Fruit fly (Drosophila melanogaster) whole organism, embryonic: ENCODE measurements around the gene CG3104.

ENCODE experiments used
- Antp ChIP-seq: fragments of 200-800 bp; sonication (Bioruptor generic); optimal IDR thresholded peaks from 3 replicates; lab custom pipeline; 2016; ENCODE audit warnings: missing biosample characterization, missing genetic modification characterization
- CG10654 ChIP-seq: fragments of 200-800 bp; sonication (Bioruptor generic); optimal IDR thresholded peaks from 2 replicates; lab custom pipeline; 2016; ENCODE audit warnings: missing biosample characterization, missing genetic modification characterization
- CG11695 ChIP-seq: fragments of 200-800 bp; sonication (Bioruptor generic); IDR thresholded peaks from 3 replicates; pipeline ENCODE4 v1.3.6; 2022; ENCODE audit warnings: missing biosample characterization, missing genetic modification characterization
- CG12071 ChIP-seq: fragments of 200-800 bp; sonication (Bioruptor generic); optimal IDR thresholded peaks from 3 replicates; lab custom pipeline; 2018; ENCODE audit warnings: missing biosample characterization, mild to moderate bottlenecking, missing genetic modification characterization
- CG1233 ChIP-seq: fragments of 200-800 bp; sonication (Bioruptor generic); optimal IDR thresholded peaks from 4 replicates; lab custom pipeline; 2018; ENCODE audit warnings: missing biosample characterization, mild to moderate bottlenecking, missing genetic modification characterization
- CG13123 ChIP-seq: fragments of 200-800 bp; sonication (Bioruptor generic); optimal IDR thresholded peaks from 2 replicates; lab custom pipeline; 2016; ENCODE audit warnings: missing biosample characterization, missing genetic modification characterization
- CG13287 ChIP-seq: fragments of 200-800 bp; sonication (Bioruptor generic); IDR thresholded peaks from 2 replicates; pipeline ENCODE4 v1.3.6; 2022; ENCODE audit warnings: missing biosample characterization, missing genetic modification characterization; ENCODE audit not compliant: partially characterized antibody
- CG13624 ChIP-seq: fragments of 200-800 bp; sonication (Bioruptor generic); optimal IDR thresholded peaks from 2 replicates; lab custom pipeline; 2016; ENCODE audit warnings: missing biosample characterization, missing genetic modification characterization
- CG14441 ChIP-seq: fragments of 200-800 bp; sonication (Bioruptor generic); IDR thresholded peaks from 2 replicates; pipeline ENCODE4 v1.3.6; 2022; ENCODE audit warnings: missing biosample characterization, missing genetic modification characterization
- CG1529 ChIP-seq: fragments of 200-800 bp; sonication (Bioruptor generic); optimal IDR thresholded peaks from 3 replicates; lab custom pipeline; 2018; ENCODE audit warnings: missing biosample characterization, missing genetic modification characterization
- CG16863 ChIP-seq: fragments of 200-800 bp; sonication (Bioruptor generic); optimal IDR thresholded peaks from 3 replicates; lab custom pipeline; 2016; ENCODE audit warnings: missing biosample characterization, missing genetic modification characterization
- CG17186 ChIP-seq: fragments of 200-800 bp; sonication (Bioruptor generic); optimal IDR thresholded peaks from 3 replicates; lab custom pipeline; 2017; ENCODE audit warnings: missing biosample characterization, missing genetic modification reagents, missing genetic modification characterization
- CG17802 ChIP-seq: fragments of 200-800 bp; sonication (Bioruptor generic); optimal IDR thresholded peaks from 2 replicates; lab custom pipeline; 2018; ENCODE audit warnings: missing biosample characterization, mild to moderate bottlenecking, missing genetic modification characterization, moderate library complexity
- CG1832 ChIP-seq: fragments of 200-800 bp; sonication (Bioruptor generic); optimal IDR thresholded peaks from 2 replicates; lab custom pipeline; 2017; ENCODE audit warnings: missing biosample characterization, mild to moderate bottlenecking, missing genetic modification characterization, inconsistent platforms
- CG18476 ChIP-seq: fragments of 200-800 bp; sonication (Bioruptor generic); optimal IDR thresholded peaks from 2 replicates; lab custom pipeline; 2016; ENCODE audit warnings: missing biosample characterization, mild to moderate bottlenecking, missing genetic modification characterization
- CG2875 ChIP-seq: fragments of 200-800 bp; sonication (Bioruptor generic); optimal IDR thresholded peaks from 2 replicates; lab custom pipeline; 2017; ENCODE audit warnings: missing biosample characterization, mild to moderate bottlenecking, missing genetic modification characterization, missing genetic modification reagents
- CG2889 ChIP-seq: fragments of 200-800 bp; sonication (Bioruptor generic); IDR thresholded peaks from 3 replicates; pipeline ENCODE4 v1.3.6; 2022; ENCODE audit warnings: missing biosample characterization, missing genetic modification characterization
- CG31224 ChIP-seq: fragments of 200-800 bp; sonication (Bioruptor generic); IDR thresholded peaks from 2 replicates; pipeline ENCODE4 v1.3.6; 2022; ENCODE audit warnings: missing biosample characterization, missing genetic modification characterization
- CG4424 ChIP-seq: fragments of 200-800 bp; sonication (Bioruptor generic); optimal IDR thresholded peaks from 3 replicates; lab custom pipeline; 2016; ENCODE audit warnings: missing biosample characterization, missing genetic modification characterization
- CG4707 ChIP-seq: fragments of 200-800 bp; sonication (Bioruptor generic); optimal IDR thresholded peaks from 2 replicates; lab custom pipeline; 2018; ENCODE audit warnings: missing biosample characterization, mild to moderate bottlenecking, missing genetic modification characterization, moderate library complexity
- CG6175 ChIP-seq: fragments of 200-800 bp; sonication (Bioruptor generic); IDR thresholded peaks from 3 replicates; pipeline ENCODE4 v1.3.6; 2022; ENCODE audit warnings: missing biosample characterization, missing genetic modification characterization
- CG6654 ChIP-seq: fragments of 200-800 bp; sonication (Bioruptor generic); optimal IDR thresholded peaks from 2 replicates; lab custom pipeline; 2017; ENCODE audit warnings: missing biosample characterization, mild to moderate bottlenecking, missing genetic modification characterization
- CG9797 ChIP-seq: fragments of 200-800 bp; sonication (Bioruptor generic); optimal IDR thresholded peaks from 3 replicates; lab custom pipeline; 2018; ENCODE audit warnings: missing biosample characterization, mild to moderate bottlenecking, missing genetic modification characterization
- CG9876 ChIP-seq: fragments of 200-800 bp; sonication (Bioruptor generic); optimal IDR thresholded peaks from 2 replicates; lab custom pipeline; 2016; ENCODE audit warnings: missing biosample characterization, missing genetic modification characterization
- CrebB ChIP-seq: fragments of 200-800 bp; sonication (Bioruptor generic); optimal IDR thresholded peaks from 3 replicates; lab custom pipeline; 2018; ENCODE audit warnings: missing biosample characterization, mild to moderate bottlenecking, missing genetic modification characterization
- Dad ChIP-seq: fragments of 200-800 bp; sonication (Bioruptor generic); optimal IDR thresholded peaks from 3 replicates; lab custom pipeline; 2016; ENCODE audit warnings: missing biosample characterization, missing genetic modification characterization
- HmgZ ChIP-seq: fragments of 200-800 bp; sonication (Bioruptor generic); optimal IDR thresholded peaks from 2 replicates; lab custom pipeline; 2018; ENCODE audit warnings: missing biosample characterization, mild to moderate bottlenecking, missing genetic modification characterization
- Lim3 ChIP-seq: fragments of 200-800 bp; sonication (Bioruptor generic); IDR thresholded peaks from 2 replicates; pipeline ENCODE4 v1.3.6; 2022; ENCODE audit warnings: missing biosample characterization, missing genetic modification characterization
- Myb ChIP-seq: fragments of 200-800 bp; sonication (Bioruptor generic); optimal IDR thresholded peaks from 2 replicates; lab custom pipeline; 2016; ENCODE audit warnings: missing biosample characterization, missing genetic modification characterization
- Nf-YA ChIP-seq: fragments of 200-800 bp; sonication (Bioruptor generic); IDR thresholded peaks from 2 replicates; pipeline ENCODE4 v1.3.6; 2022; ENCODE audit warnings: missing biosample characterization, missing genetic modification characterization
- Nf-YC ChIP-seq: fragments of 200-800 bp; optimal IDR thresholded peaks from 3 replicates; lab custom pipeline; 2019; ENCODE audit warnings: missing biosample characterization, mild to moderate bottlenecking, missing genetic modification characterization, moderate library complexity
- PHDP ChIP-seq: fragments of 200-800 bp; sonication (Bioruptor generic); optimal IDR thresholded peaks from 3 replicates; lab custom pipeline; 2018; ENCODE audit warnings: missing biosample characterization, mild to moderate bottlenecking, missing genetic modification characterization, moderate library complexity
- Poxn ChIP-seq: fragments of 200-800 bp; sonication (Bioruptor generic); IDR thresholded peaks from 2 replicates; pipeline ENCODE4 v1.3.6; 2022; ENCODE audit warnings: missing biosample characterization, missing genetic modification characterization
- Ravus ChIP-seq: fragments of 200-800 bp; sonication (Bioruptor generic); IDR thresholded peaks from 2 replicates; pipeline ENCODE4 v1.3.6; 2022; ENCODE audit warnings: missing biosample characterization, missing genetic modification characterization
- Tbp ChIP-seq: fragments of >200 bp; optimal IDR thresholded peaks from 2 replicates; lab custom pipeline; 2018; ENCODE audit warnings: missing biosample characterization, missing genetic modification characterization
- amos ChIP-seq: fragments of 200-800 bp; sonication (Bioruptor generic); IDR thresholded peaks from 2 replicates; pipeline ENCODE4 v1.3.6; 2022; ENCODE audit warnings: missing biosample characterization, missing genetic modification characterization; ENCODE audit not compliant: partially characterized antibody
- chm ChIP-seq: fragments of 200-800 bp; sonication (Bioruptor generic); IDR thresholded peaks from 2 replicates; pipeline ENCODE4 v1.3.6; 2022; ENCODE audit warnings: missing biosample characterization, missing genetic modification characterization
- dati ChIP-seq: fragments of 200-800 bp; sonication (Bioruptor generic); IDR thresholded peaks from 2 replicates; pipeline ENCODE4 v1.3.6; 2022; ENCODE audit warnings: missing biosample characterization, missing genetic modification characterization
- eyg ChIP-seq: fragments of 200-800 bp; sonication (Bioruptor generic); optimal IDR thresholded peaks from 3 replicates; lab custom pipeline; 2016; ENCODE audit warnings: missing biosample characterization, missing genetic modification characterization
- fd102C ChIP-seq: fragments of 200-800 bp; sonication (Bioruptor generic); optimal IDR thresholded peaks from 2 replicates; lab custom pipeline; 2018; ENCODE audit warnings: missing biosample characterization, mild to moderate bottlenecking, missing genetic modification characterization, moderate library complexity
- grn ChIP-seq: fragments of 200-800 bp; sonication (Bioruptor generic); optimal IDR thresholded peaks from 3 replicates; lab custom pipeline; 2017; ENCODE audit warnings: missing biosample characterization, missing genetic modification characterization
- klu ChIP-seq: fragments of 200-800 bp; sonication (Bioruptor generic); IDR thresholded peaks from 2 replicates; pipeline ENCODE4 v1.3.6; 2022; ENCODE audit warnings: missing biosample characterization, missing genetic modification characterization
- kni ChIP-seq: fragments of 200-800 bp; sonication (Bioruptor generic); optimal IDR thresholded peaks from 3 replicates; lab custom pipeline; 2017; ENCODE audit warnings: mild to moderate bottlenecking, missing biosample characterization, missing genetic modification reagents, missing genetic modification characterization
- lov ChIP-seq, 2 experiments: fragments of 200-800 bp in 1 of 2; fragments of >200 bp in 1 of 2; sonication (Bioruptor generic) in 1 of 2; IDR thresholded peaks in 1 of 2; optimal IDR thresholded peaks in 1 of 2; 2 replicates in 1 of 2; 3 replicates in 1 of 2; pipeline versions ENCODE4 v1.3.6 to Lab custom; 2017 to 2022; ENCODE audit warnings: missing biosample characterization in 1 of 2, missing genetic modification characterization in 1 of 2
- pho ChIP-seq: fragments of 200-800 bp; sonication (Bioruptor generic); optimal IDR thresholded peaks from 2 replicates; lab custom pipeline; 2016; ENCODE audit warnings: missing biosample characterization, missing genetic modification characterization
- psq ChIP-seq: fragments of 200-800 bp; sonication (Bioruptor generic); optimal IDR thresholded peaks from 2 replicates; lab custom pipeline; 2017; ENCODE audit warnings: missing biosample characterization, missing genetic modification characterization
- so ChIP-seq: fragments of 200-800 bp; sonication (Bioruptor generic); IDR thresholded peaks from 3 replicates; pipeline ENCODE4 v1.3.6; 2022; ENCODE audit warnings: missing biosample characterization, missing genetic modification characterization
- tgo ChIP-seq: fragments of 200-800 bp; sonication (Bioruptor generic); IDR thresholded peaks from 3 replicates; pipeline ENCODE4 v1.3.6; 2022; ENCODE audit warnings: missing biosample characterization, missing genetic modification characterization
- vfl ChIP-seq: fragments of 200-800 bp; sonication (Bioruptor generic); optimal IDR thresholded peaks from 2 replicates; lab custom pipeline; 2016; ENCODE audit warnings: missing biosample characterization, missing genetic modification characterization
- wek ChIP-seq: fragments of 200-800 bp; sonication (Bioruptor generic); optimal IDR thresholded peaks from 3 replicates; lab custom pipeline; 2018; ENCODE audit warnings: missing biosample characterization, mild to moderate bottlenecking, missing genetic modification characterization, moderate library complexity

CG3104 gene

dm6 chr2L:2861885-2862620 is 6.5 kb upstream of the CG3104 start (continued):
- TF ChIP-seq CG17802 (no peak), Dad (no peak), Lim3 (no peak), CG12071 (GFP tag; lab: Kevin White, UChicago) (peak; percentile 25), CG13624 (no peak), Nf-YC (tag; lab: Kevin White, UChicago) (peak; percentile 15), wek (GFP tag; lab: Kevin White, UChicago) (peak; percentile 39), Tbp (no peak), CG1529 (GFP tag; lab: Kevin White, UChicago) (no peak), CG14441 (GFP tag; lab: Robert Waterston, UW) (no peak), dati (no peak), lov (optimal IDR thresholded peaks at IDR 0.05; lab: Kevin White, UChicago) (no peak), lov (GFP tag; IDR thresholded peaks at IDR 0.05; lab: Robert Waterston, UW) (no peak), eyg (GFP tag; lab: Kevin White, UChicago) (no peak), CG11695 (GFP tag; lab: Robert Waterston, UW) (no peak; the same call in 2 of the 3 replicates), CG13123 (GFP tag; lab: Kevin White, UChicago) (no peak), HmgZ (no peak), Antp (no peak), CG18476 (GFP tag; lab: Kevin White, UChicago) (peak; percentile 88), so (GFP tag; lab: Robert Waterston, UW) (peak; percentile 55; the same call in 1 of the 3 replicates), CG6175 (GFP tag; lab: Robert Waterston, UW) (no peak), CrebB (no peak), CG31224 (GFP tag; lab: Robert Waterston, UW) (no peak), grn (GFP tag; lab: Kevin White, UChicago) (peak; percentile 8), vfl (GFP tag; lab: Kevin White, UChicago) (no peak), CG2889 (GFP tag; lab: Robert Waterston, UW) (no peak), klu (no peak), CG6654 (GFP tag; lab: Kevin White, UChicago) (no peak), Nf-YA (GFP tag; lab: Robert Waterston, UW) (no peak), PHDP (no peak), Poxn (GFP tag; lab: Robert Waterston, UW) (no peak), CG2875 (GFP tag; lab: Kevin White, UChicago) (peak; percentile 29), CG9876 (no peak), chm (GFP tag; lab: Robert Waterston, UW) (peak; percentile 68; the same call in 1 of the 2 replicates), amos (GFP tag; lab: Robert Waterston, UW) (peak; percentile 60; the same call in 1 of the 2 replicates), pho (peak; percentile 10), kni (peak; percentile 16), Ravus (GFP tag; lab: Robert Waterston, UW) (no peak), CG4424 (GFP tag; lab: Kevin White, UChicago) (no peak), CG10654 (GFP tag; lab: Kevin White, UChicago) (no peak), CG17186 (GFP tag; lab: Kevin White, UChicago) (no peak), CG16863 (GFP tag; lab: Kevin White, UChicago) (no peak), CG9797 (GFP tag; lab: Kevin White, UChicago) (no peak), CG1233 (GFP tag; lab: Kevin White, UChicago) (no peak), CG1832 (no peak), CG13287 (GFP tag; lab: Robert Waterston, UW) (peak; percentile 64), psq (GFP tag; lab: Kevin White, UChicago) (no peak), fd102C (GFP tag; lab: Kevin White, UChicago) (no peak), CG4707 (no peak), Myb (no peak), tgo (GFP tag; lab: Robert Waterston, UW) (no peak)
